Fruit fly (Drosophila melanogaster): ENCODE measurements around the gene Wdr82.

Wdr82 gene

dm6 chr2L:8384108-8384601 lies 9.9 kb downstream of the Wdr82 start, which contains the start of the genes Dad1 and CG13384 (continued):
- peak; percentile 52 for TF ChIP-seq pfk (GFP tag; optimal IDR thresholded peaks at IDR 0.05)
- no peak for TF ChIP-seq Tbp (GFP tag; optimal IDR thresholded peaks at IDR 0.05)
- peak; percentile 90 for TF ChIP-seq CG12155 (GFP tag; optimal IDR thresholded peaks at IDR 0.05)
- peak; percentile 84 for TF ChIP-seq CG6813 (GFP tag; optimal IDR thresholded peaks at IDR 0.05)
- TF ChIP-seq jigr1 (GFP tag; IDR thresholded peaks at IDR 0.05), result peak; percentile 73; the same call in 2 of the 3 replicates
- no peak for TF ChIP-seq mld (GFP tag; IDR thresholded peaks at IDR 0.05; ENCODE audit: partially characterized antibody)
- peak; percentile 90 for TF ChIP-seq CG8388 (GFP tag; optimal IDR thresholded peaks at IDR 0.05)
- TF ChIP-seq CG10959 (GFP tag; IDR thresholded peaks at IDR 0.05), result peak; percentile 69
- TF ChIP-seq CG16779 (GFP tag; IDR thresholded peaks at IDR 0.05), result 0 out of 2 replicates have a peak, but pooled peaks have one; percentile 19
- peak; percentile 49; the same call in 1 of the 2 replicates for TF ChIP-seq CG42726 (GFP tag; IDR thresholded peaks at IDR 0.05; ENCODE audit: partially characterized antibody)
- no peak for TF ChIP-seq CkIIα-i1 (GFP tag; IDR thresholded peaks at IDR 0.05)
- TF ChIP-seq CG4707 (GFP tag; optimal IDR thresholded peaks at IDR 0.05), result peak; percentile 24
- peak; percentile 83 for TF ChIP-seq Ada2b (GFP tag; IDR thresholded peaks at IDR 0.05)
- TF ChIP-seq gsb-n (tag; optimal IDR thresholded peaks at IDR 0.05), result peak; percentile 92
- TF ChIP-seq CG4617 (GFP tag; optimal IDR thresholded peaks at IDR 0.05; ENCODE audit: borderline replicate concordance), result peak; percentile 50
- peak; percentile 94 for TF ChIP-seq Fer2 (tag; optimal IDR thresholded peaks at IDR 0.05)

- peak; percentile 38 for TF ChIP-seq Asciz (GFP tag; optimal IDR thresholded peaks at IDR 0.05)
- peak; percentile 32 for TF ChIP-seq CG13296 (GFP tag; optimal IDR thresholded peaks at IDR 0.05)
- TF ChIP-seq Pdp1 (GFP tag; optimal IDR thresholded peaks at IDR 0.05), result peak in 1 of 2 experiments; percentile 79
- TF ChIP-seq CG2199 (GFP tag; IDR thresholded peaks at IDR 0.05), result no peak
- TF ChIP-seq ATbp (GFP tag; optimal IDR thresholded peaks at IDR 0.05), result peak; percentile 35
- TF ChIP-seq croc (GFP tag; conservative IDR thresholded peaks at IDR 0.05), result no peak
- TF ChIP-seq tll (GFP tag; optimal IDR thresholded peaks at IDR 0.05), result no peak
- TF ChIP-seq sens (GFP tag), result peak; percentile 81
- no peak for TF ChIP-seq CG15269 (tag; optimal IDR thresholded peaks at IDR 0.05)
- TF ChIP-seq ci (GFP tag; IDR thresholded peaks at IDR 0.05), result no peak
- no peak for TF ChIP-seq Atf3 (GFP tag; optimal IDR thresholded peaks at IDR 0.05)
- TF ChIP-seq CG12071 (GFP tag; optimal IDR thresholded peaks at IDR 0.05), result peak; percentile 19
- TF ChIP-seq CG17385 (GFP tag; optimal IDR thresholded peaks at IDR 0.05), result peak; percentile 7
- peak; percentile 5 for TF ChIP-seq CG1603 (tag; optimal IDR thresholded peaks at IDR 0.05)
- no peak for TF ChIP-seq CG7271 (tag; optimal IDR thresholded peaks at IDR 0.05)
These were observed 10.8 kb downstream of the Wdr82 start for dm6 chr2L:8384985-8385519.

- no peak for TF ChIP-seq lov (optimal IDR thresholded peaks at IDR 0.05)
- 0 out of 3 replicates have a peak, but pooled peaks have one; percentile 30 for TF ChIP-seq lov (GFP tag; IDR thresholded peaks at IDR 0.05)
- TF ChIP-seq Doc2 (GFP tag; IDR thresholded peaks at IDR 0.05), result no peak
These were observed 11.6 kb downstream of the Wdr82 start for dm6 chr2L:8385849-8386248.

DNA sequence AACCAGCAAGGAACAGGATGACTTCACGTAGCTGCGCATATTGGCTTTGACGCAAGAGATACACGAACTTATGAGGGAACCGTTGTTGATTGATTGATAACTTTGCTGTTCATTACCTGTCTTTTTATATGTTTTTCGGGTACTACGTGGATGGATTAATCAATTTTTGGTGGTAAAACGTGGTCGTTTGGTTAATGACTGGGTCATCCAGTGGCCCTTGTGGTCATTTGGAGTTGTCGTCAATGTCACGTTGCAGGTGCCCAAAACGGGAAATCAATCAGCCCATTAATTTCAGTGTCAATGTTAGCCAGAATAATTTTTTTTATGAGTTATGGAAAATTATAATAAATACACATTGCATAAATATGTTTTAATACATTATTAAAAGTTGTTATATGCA lies 15.0 kb downstream of the Wdr82 start, which contains the start of gene CG42819:
TSS of gene CG42819 (minus strand) at position 101 of the 400 bp plus-strand sequence.
- peak; percentile 21 for TF ChIP-seq kni (GFP tag; optimal IDR thresholded peaks at IDR 0.05)
- TF ChIP-seq CG9609 (GFP tag; optimal IDR thresholded peaks at IDR 0.05), result no peak
- TF ChIP-seq CG6683 (GFP tag; optimal IDR thresholded peaks at IDR 0.05), result no peak
- TF ChIP-seq chn (GFP tag; optimal IDR thresholded peaks at IDR 0.05), result no peak
- TF ChIP-seq CG15011 (GFP tag; optimal IDR thresholded peaks at IDR 0.05), result no peak
- TF ChIP-seq unpg (GFP tag; optimal IDR thresholded peaks at IDR 0.05), result no peak

Data from whole organism, embryonic.